Fruit fly (Drosophila melanogaster) whole organism: ENCODE measurements around the gene moon.

Experiments
- CG8478 ChIP-seq: fragments of >200 bp; optimal IDR thresholded peaks from 2 replicates; lab custom pipeline; 2018; ENCODE audit warnings: inconsistent platforms
- Dll ChIP-seq: fragments of >200 bp; optimal IDR thresholded peaks from 2 replicates; lab custom pipeline; 2017
- EcR ChIP-seq, 2 experiments: fragments of >200 bp; optimal IDR thresholded peaks; 2 replicates each; lab custom pipeline; 2017; ENCODE audit warnings: missing biosample characterization in 2 of 2, missing genetic modification characterization in 2 of 2, missing genetic modification reagents in 2 of 2
- pan ChIP-seq: fragments of >200 bp; optimal IDR thresholded peaks from 2 replicates; lab custom pipeline; 2017
- psq ChIP-seq: fragments of >200 bp; optimal IDR thresholded peaks from 2 replicates; lab custom pipeline; 2017
- usp ChIP-seq: fragments of >200 bp; optimal IDR thresholded peaks from 2 replicates; lab custom pipeline; 2017; ENCODE audit warnings: missing biosample characterization, missing genetic modification characterization, mixed read lengths

DNA sequence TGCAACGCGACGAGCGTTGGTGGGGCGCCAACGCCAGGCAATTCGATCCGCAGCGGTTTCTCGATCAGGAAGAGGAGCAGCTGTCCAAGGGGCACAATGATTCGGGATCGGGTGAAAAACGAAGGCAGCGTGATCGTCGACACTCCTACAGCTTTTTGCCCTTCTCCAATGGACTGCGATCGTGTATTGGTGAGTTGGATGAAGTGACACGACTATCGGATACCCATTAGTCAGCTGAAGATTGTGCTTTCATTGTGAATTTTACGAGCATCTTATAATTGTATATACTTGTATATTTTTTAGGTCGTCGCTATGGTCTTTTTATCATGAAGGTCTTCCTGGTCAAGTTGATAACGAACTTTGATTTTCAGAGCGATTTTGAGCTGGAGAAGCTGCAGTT, 37.9 kb downstream of the moon start:
- TF ChIP-seq CG8478 (lab: Kevin White, UChicago) (no peak), psq (no peak), pan (lab: Kevin White, UChicago) (no peak), usp (GFP tag; lab: Kevin White, UChicago) (no peak), Dll (no peak), EcR (GFP tag; optimal IDR thresholded peaks at IDR 0.05; lab: Kevin White, UChicago) (no peak)
